Fruit fly (Drosophila melanogaster): Measurements from ENCODE around the gene CG2975.
A peak's percentile ranks its signal among the peaks of the same experiment; 100 is the strongest.

Gene CG2975

dm6 chr2L:2856960-2857584, 17.1 kb downstream of the CG2975 start, which contains the start of gene CG2991 (continued):
- TF ChIP-seq CG18476 (GFP tag; optimal IDR thresholded peaks at IDR 0.05) (no peak), CG34224 (GFP tag; IDR thresholded peaks at IDR 0.05; ENCODE audit: partially characterized antibody) (peak; percentile 81), corto (GFP tag; optimal IDR thresholded peaks at IDR 0.05) (peak; percentile 52), CG2129 (GFP tag; IDR thresholded peaks at IDR 0.05; ENCODE audit: partially characterized antibody) (peak; percentile 38; the same call in 1 of the 2 replicates), vfl (GFP tag; optimal IDR thresholded peaks at IDR 0.05) (no peak), CG17359 (tag; optimal IDR thresholded peaks at IDR 0.05) (peak; percentile 37), CG5953 (GFP tag; IDR thresholded peaks at IDR 0.05) (no peak), CG31365 (tag; optimal IDR thresholded peaks at IDR 0.05) (peak; percentile 3), CG10267 (tag; optimal IDR thresholded peaks at IDR 0.05) (peak; percentile 69), zf30C (GFP tag; optimal IDR thresholded peaks at IDR 0.05) (no peak), slp2 (GFP tag; optimal IDR thresholded peaks at IDR 0.05) (no peak), gfzf (GFP tag; optimal IDR thresholded peaks at IDR 0.05) (peak; percentile 92), B-H2 (GFP tag; optimal IDR thresholded peaks at IDR 0.05) (peak; percentile 64), trem (tag; optimal IDR thresholded peaks at IDR 0.05) (peak; percentile 78), CkIIα-i1 (GFP tag; IDR thresholded peaks at IDR 0.05) (no peak), sr (GFP tag; IDR thresholded peaks at IDR 0.05) (no peak), Optix (GFP tag; IDR thresholded peaks at IDR 0.05) (no peak), CG43689 (GFP tag; IDR thresholded peaks at IDR 0.05) (no peak), az2 (GFP tag; optimal IDR thresholded peaks at IDR 0.05) (no peak), Aef1 (GFP tag; IDR thresholded peaks at IDR 0.05) (no peak), unc-4 (GFP tag; IDR thresholded peaks at IDR 0.05; ENCODE audit: partially characterized antibody) (peak; percentile 87), CG6175 (GFP tag; IDR thresholded peaks at IDR 0.05) (no peak), pzg (GFP tag; optimal IDR thresholded peaks at IDR 0.05) (peak; percentile 97), CG6654 (GFP tag; optimal IDR thresholded peaks at IDR 0.05) (no peak), Side (GFP tag; optimal IDR thresholded peaks at IDR 0.05) (no peak), al (GFP tag; IDR thresholded peaks at IDR 0.05) (no peak), Doc3 (GFP tag; IDR thresholded peaks at IDR 0.05; ENCODE audit: partially characterized antibody) (peak; percentile 74), hth (optimal IDR thresholded peaks at IDR 0.05) (no peak), gem (tag; optimal IDR thresholded peaks at IDR 0.05) (peak; percentile 11), CG17568 (GFP tag; optimal IDR thresholded peaks at IDR 0.05) (peak; percentile 48), mirr (GFP tag; optimal IDR thresholded peaks at IDR 0.05) (peak; percentile 2), ttk (GFP tag; IDR thresholded peaks at IDR 0.05) (no peak), dpn (GFP tag; optimal IDR thresholded peaks at IDR 0.05) (peak in 1 of 2 experiments; percentile 22), CG2120 (GFP tag; optimal IDR thresholded peaks at IDR 0.05) (peak; percentile 41), sug (tag; optimal IDR thresholded peaks at IDR 0.05) (peak; percentile 63), CoRest (tag; optimal IDR thresholded peaks at IDR 0.05) (peak; percentile 16), Adf1 (GFP tag; IDR thresholded peaks at IDR 0.05) (no peak), zfh2 (GFP tag; optimal IDR thresholded peaks at IDR 0.05) (peak; percentile 3), Six4 (GFP tag; optimal IDR thresholded peaks at IDR 0.05) (no peak), Lhr (GFP tag; optimal IDR thresholded peaks at IDR 0.05) (peak; percentile 43), crc (GFP tag; optimal IDR thresholded peaks at IDR 0.05) (no peak), HLH4C (GFP tag; IDR thresholded peaks at IDR 0.05; ENCODE audit: partially characterized antibody) (peak; percentile 59; the same call in 2 of the 3 replicates), bbx (GFP tag; IDR thresholded peaks at IDR 0.05; ENCODE audit: partially characterized antibody) (peak; percentile 87), ara (GFP tag; IDR thresholded peaks at IDR 0.05) (no peak), danr (GFP tag; IDR thresholded peaks at IDR 0.05) (no peak), CG11085 (GFP tag; IDR thresholded peaks at IDR 0.05) (no peak), CG11398 (GFP tag; optimal IDR thresholded peaks at IDR 0.05) (no peak), sens-2 (GFP tag; IDR thresholded peaks at IDR 0.05) (no peak), CG18619 (GFP tag; optimal IDR thresholded peaks at IDR 0.05) (no peak), HmgZ (tag; optimal IDR thresholded peaks at IDR 0.05) (peak; percentile 80)

Data from whole organism, embryonic.